Fruit fly (Drosophila melanogaster) whole organism, embryonic: ENCODE results near the gene orb.

Experiments
- CG10959 ChIP-seq: fragments of 200-800 bp; sonication (Bioruptor generic); IDR thresholded peaks from 2 replicates; pipeline ENCODE4 v1.3.6; 2022; ENCODE audit warnings: missing biosample characterization, missing genetic modification characterization
- CG11456 ChIP-seq: fragments of 200-800 bp; sonication (Bioruptor generic); IDR thresholded peaks from 3 replicates; pipeline ENCODE4 v1.3.6; 2022; ENCODE audit warnings: missing biosample characterization, missing genetic modification characterization
- CG1233 ChIP-seq: fragments of 200-800 bp; sonication (Bioruptor generic); optimal IDR thresholded peaks from 4 replicates; lab custom pipeline; 2018; ENCODE audit warnings: missing biosample characterization, mild to moderate bottlenecking, missing genetic modification characterization
- CG12942 ChIP-seq: fragments of 200-800 bp; sonication (Bioruptor generic); optimal IDR thresholded peaks from 3 replicates; lab custom pipeline; 2016; ENCODE audit warnings: missing biosample characterization, missing genetic modification characterization
- CG13624 ChIP-seq: fragments of 200-800 bp; sonication (Bioruptor generic); optimal IDR thresholded peaks from 2 replicates; lab custom pipeline; 2016; ENCODE audit warnings: missing biosample characterization, missing genetic modification characterization
- CG15479 ChIP-seq: fragments of 200-800 bp; sonication (Bioruptor generic); optimal IDR thresholded peaks from 3 replicates; lab custom pipeline; 2019; ENCODE audit warnings: missing biosample characterization, mild to moderate bottlenecking, missing genetic modification characterization, moderate library complexity
- CG1602 ChIP-seq: fragments of 200-800 bp; sonication (Bioruptor generic); optimal IDR thresholded peaks from 3 replicates; lab custom pipeline; 2016; ENCODE audit warnings: missing biosample characterization, missing genetic modification characterization
- CG16813 ChIP-seq: fragments of 200-800 bp; sonication (Bioruptor generic); IDR thresholded peaks from 3 replicates; pipeline ENCODE4 v1.3.6; 2022; ENCODE audit warnings: missing biosample characterization, missing genetic modification characterization; ENCODE audit not compliant: partially characterized antibody
- CG17568 ChIP-seq: fragments of 200-800 bp; sonication (Bioruptor generic); optimal IDR thresholded peaks from 2 replicates; lab custom pipeline; 2018; ENCODE audit warnings: missing biosample characterization, mild to moderate bottlenecking, missing genetic modification characterization, moderate library complexity
- CG18011 ChIP-seq: fragments of 200-800 bp; sonication (Bioruptor generic); optimal IDR thresholded peaks from 2 replicates; lab custom pipeline; 2017; ENCODE audit warnings: missing biosample characterization, missing genetic modification characterization, mild to moderate bottlenecking, moderate library complexity, missing genotype
- CG18764 ChIP-seq: fragments of 200-800 bp; sonication (Bioruptor generic); optimal IDR thresholded peaks from 3 replicates; lab custom pipeline; 2016; ENCODE audit warnings: missing biosample characterization, missing genetic modification characterization
- CG30431 ChIP-seq: fragments of 200-800 bp; sonication (Bioruptor generic); optimal IDR thresholded peaks from 2 replicates; lab custom pipeline; 2017; ENCODE audit warnings: missing biosample characterization, missing genetic modification characterization
- CG3065 ChIP-seq: fragments of 200-800 bp; sonication (Bioruptor generic); optimal IDR thresholded peaks from 2 replicates; lab custom pipeline; 2016; ENCODE audit warnings: missing biosample characterization, missing genetic modification characterization
- CG31388 ChIP-seq: fragments of 200-800 bp; sonication (Bioruptor generic); optimal IDR thresholded peaks from 2 replicates; lab custom pipeline; 2016; ENCODE audit warnings: missing biosample characterization, missing genetic modification characterization
- CG33213 ChIP-seq: fragments of 200-800 bp; sonication (Bioruptor generic); optimal IDR thresholded peaks from 3 replicates; lab custom pipeline; 2016; ENCODE audit warnings: missing biosample characterization, missing genetic modification characterization
- CG42726 ChIP-seq: fragments of 200-800 bp; sonication (Bioruptor generic); IDR thresholded peaks from 2 replicates; pipeline ENCODE4 v1.3.6; 2022; ENCODE audit warnings: missing biosample characterization, missing genetic modification characterization; ENCODE audit not compliant: partially characterized antibody
- CG4617 ChIP-seq: fragments of 200-800 bp; sonication (Bioruptor generic); optimal IDR thresholded peaks from 3 replicates; lab custom pipeline; 2016; ENCODE audit warnings: missing biosample characterization, missing genetic modification characterization, borderline replicate concordance
- CG7271 ChIP-seq: fragments of 200-800 bp; sonication (Bioruptor generic); optimal IDR thresholded peaks from 2 replicates; lab custom pipeline; 2018; ENCODE audit warnings: missing biosample characterization, mild to moderate bottlenecking, missing genetic modification characterization, moderate library complexity
- CG7357 ChIP-seq: fragments of 200-800 bp; sonication (Bioruptor generic); IDR thresholded peaks from 3 replicates; pipeline ENCODE4 v1.3.6; 2022; ENCODE audit warnings: missing biosample characterization, missing genetic modification characterization
- CG7372 ChIP-seq: fragments of 200-800 bp; sonication (Bioruptor generic); IDR thresholded peaks from 2 replicates; pipeline ENCODE4 v1.3.6; 2022; ENCODE audit warnings: missing biosample characterization, missing genetic modification characterization
- CG7745 ChIP-seq: fragments of 200-800 bp; sonication (Bioruptor generic); optimal IDR thresholded peaks from 2 replicates; lab custom pipeline; 2018; ENCODE audit warnings: missing biosample characterization, mild to moderate bottlenecking, missing genetic modification characterization, moderate library complexity
- CG7928 ChIP-seq: fragments of 200-800 bp; sonication (Bioruptor generic); optimal IDR thresholded peaks from 2 replicates; lab custom pipeline; 2017; ENCODE audit warnings: missing biosample characterization, mild to moderate bottlenecking, missing genetic modification characterization
- CG8089 ChIP-seq: fragments of 200-800 bp; sonication (Bioruptor generic); optimal IDR thresholded peaks from 3 replicates; lab custom pipeline; 2016; ENCODE audit warnings: missing biosample characterization, missing genetic modification characterization
- Dfd ChIP-seq, 2 experiments: fragments of >200 bp; optimal IDR thresholded peaks; 2 replicates each; lab custom pipeline; 2017; ENCODE audit warnings: missing biosample characterization in 2 of 2, missing genetic modification characterization in 2 of 2
- Dip3 ChIP-seq: fragments of 200-800 bp; sonication (Bioruptor generic); optimal IDR thresholded peaks from 3 replicates; lab custom pipeline; 2016; ENCODE audit warnings: missing biosample characterization, missing genetic modification characterization
- Doc2 ChIP-seq: fragments of 200-800 bp; sonication (Bioruptor generic); IDR thresholded peaks from 2 replicates; pipeline ENCODE4 v1.3.6; 2022; ENCODE audit warnings: missing biosample characterization, missing genetic modification characterization
- Dref ChIP-seq: fragments of 200-800 bp; sonication (Bioruptor generic); IDR thresholded peaks from 2 replicates; pipeline ENCODE4 v1.3.6; 2022; ENCODE audit warnings: missing biosample characterization, missing genetic modification characterization
- Drgx ChIP-seq: fragments of 200-800 bp; sonication (Bioruptor generic); IDR thresholded peaks from 2 replicates; pipeline ENCODE4 v1.3.6; 2022; ENCODE audit warnings: missing biosample characterization, missing genetic modification characterization
- Elba2 ChIP-seq: fragments of 200-800 bp; sonication (Bioruptor generic); optimal IDR thresholded peaks from 3 replicates; lab custom pipeline; 2016; ENCODE audit warnings: missing biosample characterization, missing genetic modification characterization
- Fer3 ChIP-seq: fragments of 200-800 bp; sonication (Bioruptor generic); optimal IDR thresholded peaks from 2 replicates; lab custom pipeline; 2018; ENCODE audit warnings: missing biosample characterization, mild to moderate bottlenecking, missing genetic modification characterization, moderate library complexity
- Hr3 ChIP-seq: fragments of 200-800 bp; sonication (Bioruptor generic); optimal IDR thresholded peaks from 3 replicates; lab custom pipeline; 2016; ENCODE audit warnings: missing biosample characterization, missing genetic modification characterization
- Hsf ChIP-seq: fragments of 200-800 bp; sonication (Bioruptor generic); optimal IDR thresholded peaks from 3 replicates; lab custom pipeline; 2016; ENCODE audit warnings: missing biosample characterization, missing genetic modification characterization
- Sry-β ChIP-seq: fragments of 200-800 bp; sonication (Bioruptor generic); optimal IDR thresholded peaks from 2 replicates; lab custom pipeline; 2018; ENCODE audit warnings: missing biosample characterization, mild to moderate bottlenecking, missing genetic modification characterization, moderate library complexity
- ab ChIP-seq: fragments of 200-800 bp; sonication (Bioruptor generic); optimal IDR thresholded peaks from 2 replicates; lab custom pipeline; 2016; ENCODE audit warnings: missing biosample characterization, missing genetic modification characterization
- amos ChIP-seq: fragments of 200-800 bp; sonication (Bioruptor generic); IDR thresholded peaks from 2 replicates; pipeline ENCODE4 v1.3.6; 2022; ENCODE audit warnings: missing biosample characterization, missing genetic modification characterization; ENCODE audit not compliant: partially characterized antibody
- ara ChIP-seq: fragments of 200-800 bp; sonication (Bioruptor generic); IDR thresholded peaks from 2 replicates; pipeline ENCODE4 v1.3.6; 2022; ENCODE audit warnings: missing biosample characterization, missing genetic modification characterization
- ash1 ChIP-seq: fragments of 200-800 bp; sonication (Bioruptor generic); optimal IDR thresholded peaks from 2 replicates; lab custom pipeline; 2018; ENCODE audit warnings: missing biosample characterization, mild to moderate bottlenecking, missing genetic modification characterization
- ato ChIP-seq: fragments of 200-800 bp; sonication (Bioruptor generic); IDR thresholded peaks from 2 replicates; pipeline ENCODE4 v1.3.6; 2022; ENCODE audit warnings: missing biosample characterization, missing genetic modification characterization; ENCODE audit not compliant: partially characterized antibody
- bbx ChIP-seq: fragments of 200-800 bp; sonication (Bioruptor generic); IDR thresholded peaks from 2 replicates; pipeline ENCODE4 v1.3.6; 2022; ENCODE audit warnings: missing biosample characterization, missing genetic modification characterization; ENCODE audit not compliant: partially characterized antibody
- caup ChIP-seq: fragments of 200-800 bp; sonication (Bioruptor generic); optimal IDR thresholded peaks from 3 replicates; lab custom pipeline; 2017; ENCODE audit warnings: missing biosample characterization, mild to moderate bottlenecking, missing genetic modification characterization, moderate library complexity; ENCODE audit not compliant: severe bottlenecking
- cg ChIP-seq: fragments of 200-800 bp; sonication (Bioruptor generic); optimal IDR thresholded peaks from 3 replicates; lab custom pipeline; 2019; ENCODE audit warnings: missing biosample characterization, mild to moderate bottlenecking, missing genetic modification characterization, moderate library complexity
- gfzf ChIP-seq: fragments of 200-800 bp; sonication (Bioruptor generic); optimal IDR thresholded peaks from 2 replicates; lab custom pipeline; 2016; ENCODE audit warnings: missing biosample characterization, mild to moderate bottlenecking, missing genetic modification characterization, moderate library complexity
- knrl ChIP-seq: fragments of 200-800 bp; sonication (Bioruptor generic); IDR thresholded peaks from 3 replicates; pipeline ENCODE4 v1.3.6; 2022; ENCODE audit warnings: missing biosample characterization, missing genetic modification characterization; ENCODE audit not compliant: partially characterized antibody
- lilli ChIP-seq: fragments of 200-800 bp; sonication (Bioruptor generic); optimal IDR thresholded peaks from 3 replicates; lab custom pipeline; 2016; ENCODE audit warnings: missing biosample characterization, missing genetic modification characterization
- nom ChIP-seq: fragments of 200-800 bp; sonication (Bioruptor generic); optimal IDR thresholded peaks from 2 replicates; lab custom pipeline; 2017; ENCODE audit warnings: missing biosample characterization, missing genetic modification characterization, mild to moderate bottlenecking, moderate library complexity, missing genetic modification reagents
- pita ChIP-seq: fragments of 200-800 bp; sonication (Bioruptor generic); optimal IDR thresholded peaks from 2 replicates; lab custom pipeline; 2017; ENCODE audit warnings: missing biosample characterization, mild to moderate bottlenecking, missing genetic modification characterization
- scrt ChIP-seq: fragments of 200-800 bp; sonication (Bioruptor generic); optimal IDR thresholded peaks from 2 replicates; lab custom pipeline; 2018; ENCODE audit warnings: missing biosample characterization, mild to moderate bottlenecking, missing genetic modification characterization, moderate library complexity
- sima ChIP-seq: fragments of 200-800 bp; sonication (Bioruptor generic); optimal IDR thresholded peaks from 2 replicates; lab custom pipeline; 2016; ENCODE audit warnings: missing biosample characterization, missing genetic modification characterization
- slbo ChIP-seq: fragments of 200-800 bp; sonication (Bioruptor generic); IDR thresholded peaks from 2 replicates; pipeline ENCODE4 v1.3.6; 2022; ENCODE audit warnings: missing biosample characterization, missing genetic modification characterization
- tx ChIP-seq: fragments of 200-800 bp; sonication (Bioruptor generic); optimal IDR thresholded peaks from 2 replicates; lab custom pipeline; 2016; ENCODE audit warnings: missing biosample characterization, missing genetic modification characterization
- yki ChIP-seq: fragments of >200 bp; optimal IDR thresholded peaks from 3 replicates; lab custom pipeline; 2018

orb gene

DNA sequence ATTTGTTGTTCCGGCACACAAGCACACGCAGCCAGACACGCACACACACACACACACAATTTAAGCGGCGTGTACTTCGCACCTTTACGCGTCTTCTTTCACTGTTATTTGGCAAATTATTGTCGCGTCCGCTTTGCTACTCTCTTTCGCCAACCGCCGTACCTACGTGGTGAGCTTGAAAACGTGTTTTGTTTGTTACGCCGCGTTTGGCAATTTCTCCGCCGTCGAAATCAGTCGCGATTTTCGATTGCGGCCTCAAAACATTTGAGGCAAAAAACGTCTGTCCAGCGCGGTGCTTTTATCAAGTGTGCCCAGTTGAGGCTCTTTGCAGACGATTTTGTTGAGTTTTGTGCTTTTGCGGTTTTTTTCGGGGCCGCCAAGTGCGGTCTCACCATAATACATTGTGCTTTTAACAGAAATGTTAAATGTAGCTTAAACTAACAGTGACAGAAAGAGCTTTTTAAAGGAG is 58.9 kb downstream of the orb start (continued):
- no peak for TF ChIP-seq CG18011 (GFP tag; lab: Kevin White, UChicago)
- TF ChIP-seq Elba2 (GFP tag; lab: Kevin White, UChicago): no peak
- TF ChIP-seq Dref (GFP tag; lab: Robert Waterston, UW): no peak
- no peak for TF ChIP-seq Dfd (GFP tag; optimal IDR thresholded peaks at IDR 0.05; lab: Kevin White, UChicago)
- TF ChIP-seq Hsf (GFP tag; lab: Kevin White, UChicago): no peak
- TF ChIP-seq ash1 (GFP tag; lab: Kevin White, UChicago): no peak
- no peak for TF ChIP-seq slbo (GFP tag; lab: Robert Waterston, UW)
- TF ChIP-seq CG7271 (tag; lab: Kevin White, UChicago): no peak
- no peak for TF ChIP-seq CG7357 (GFP tag; lab: Robert Waterston, UW)
- no peak for TF ChIP-seq CG1233
- TF ChIP-seq yki (lab: Kevin White, UChicago): no peak
- no peak for TF ChIP-seq CG16813
- no peak for TF ChIP-seq Fer3 (tag; lab: Kevin White, UChicago)
- TF ChIP-seq pita (GFP tag; lab: Kevin White, UChicago): no peak
- no peak for TF ChIP-seq CG4617
- no peak for TF ChIP-seq CG7745
- TF ChIP-seq CG8089 (GFP tag; lab: Kevin White, UChicago): no peak
- TF ChIP-seq ato (GFP tag; lab: Robert Waterston, UW): no peak
- TF ChIP-seq CG12942: no peak
- TF ChIP-seq sima (GFP tag; lab: Kevin White, UChicago): no peak
- no peak for TF ChIP-seq knrl (GFP tag; lab: Robert Waterston, UW)
- no peak for TF ChIP-seq CG10959 (GFP tag; lab: Robert Waterston, UW)
- no peak for TF ChIP-seq Hr3
- TF ChIP-seq scrt (GFP tag; lab: Kevin White, UChicago): peak; percentile 2
- peak; percentile 46; the same call in 1 of the 2 replicates for TF ChIP-seq bbx (GFP tag; lab: Robert Waterston, UW)
- TF ChIP-seq ab (GFP tag; lab: Kevin White, UChicago): no peak
- no peak for TF ChIP-seq CG33213 (GFP tag; lab: Kevin White, UChicago)
- no peak for TF ChIP-seq CG15479
- TF ChIP-seq ara (GFP tag; lab: Robert Waterston, UW): no peak
- TF ChIP-seq Doc2 (GFP tag; lab: Robert Waterston, UW): no peak
- no peak for TF ChIP-seq CG31388 (GFP tag; lab: Kevin White, UChicago)
- no peak for TF ChIP-seq CG1602 (GFP tag; lab: Kevin White, UChicago)
- no peak for TF ChIP-seq CG17568 (GFP tag; lab: Kevin White, UChicago)
- no peak for TF ChIP-seq caup (GFP tag; lab: Kevin White, UChicago)
- TF ChIP-seq lilli: no peak
- TF ChIP-seq nom (GFP tag; lab: Kevin White, UChicago): peak; percentile 69
- no peak for TF ChIP-seq CG3065 (GFP tag; lab: Kevin White, UChicago)
- no peak for TF ChIP-seq CG18764 (GFP tag; lab: Kevin White, UChicago)
- no peak for TF ChIP-seq Dip3 (GFP tag; lab: Kevin White, UChicago)
- TF ChIP-seq CG13624: peak; percentile 33
- TF ChIP-seq tx (GFP tag; lab: Kevin White, UChicago): no peak
- no peak for TF ChIP-seq Drgx (GFP tag; lab: Robert Waterston, UW)
- TF ChIP-seq gfzf (GFP tag; lab: Kevin White, UChicago): peak; percentile 88
- TF ChIP-seq CG30431 (GFP tag; lab: Kevin White, UChicago): no peak
- no peak for TF ChIP-seq Sry-β (GFP tag; lab: Kevin White, UChicago)
- no peak for TF ChIP-seq CG7372 (GFP tag; lab: Robert Waterston, UW)
- no peak for TF ChIP-seq CG7928 (GFP tag; lab: Kevin White, UChicago)
- TF ChIP-seq CG11456 (GFP tag; lab: Robert Waterston, UW): no peak
- no peak; the same call in 1 of the 2 replicates for TF ChIP-seq amos (GFP tag; lab: Robert Waterston, UW)
- no peak for TF ChIP-seq CG42726 (GFP tag; lab: Robert Waterston, UW)
- TF ChIP-seq cg: peak; percentile 75
